Fruit fly (Drosophila melanogaster): ENCODE results near the gene Usp7.

DNA sequence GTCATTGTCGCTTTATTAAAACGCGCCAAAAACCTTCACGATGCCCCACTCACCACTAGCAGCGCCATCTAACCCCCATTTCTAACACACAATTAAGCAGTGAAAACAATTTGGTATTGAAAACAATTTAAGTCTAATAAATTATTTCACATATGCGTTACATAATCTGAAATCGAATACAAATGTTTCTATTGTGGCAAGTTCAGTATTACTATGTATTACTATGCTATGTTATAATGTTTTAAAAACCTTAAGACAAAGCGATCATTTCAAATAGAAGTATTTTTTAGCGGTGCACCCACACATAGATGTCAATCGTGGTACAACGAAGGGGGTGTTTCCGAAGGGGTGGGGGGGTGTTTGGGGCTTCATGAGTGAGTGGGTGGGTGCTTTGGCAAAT lies 44.8 kb upstream of the Usp7 start:
- TF ChIP-seq bab1 (GFP tag; optimal IDR thresholded peaks at IDR 0.05): no peak
- TF ChIP-seq ovo (GFP tag; optimal IDR thresholded peaks at IDR 0.05): no peak
- no peak for TF ChIP-seq CG1620 (GFP tag; optimal IDR thresholded peaks at IDR 0.05)
- TF ChIP-seq cnc (optimal IDR thresholded peaks at IDR 0.05): no peak
- TF ChIP-seq CG5204 (GFP tag; optimal IDR thresholded peaks at IDR 0.05): no peak
- TF ChIP-seq CG33017 (tag; optimal IDR thresholded peaks at IDR 0.05): no peak
- no peak for TF ChIP-seq cic (GFP tag; optimal IDR thresholded peaks at IDR 0.05)
- TF ChIP-seq Clk (GFP tag; optimal IDR thresholded peaks at IDR 0.05): no peak
- TF ChIP-seq Hr96 (GFP tag; optimal IDR thresholded peaks at IDR 0.05): no peak
- no peak for TF ChIP-seq kay (GFP tag; ENCODE audit: borderline replicate concordance)
- no peak for TF ChIP-seq Mnt (GFP tag; optimal IDR thresholded peaks at IDR 0.05)
- no peak for TF ChIP-seq CG11617 (GFP tag; optimal IDR thresholded peaks at IDR 0.05)
